Fruit fly (Drosophila melanogaster): ENCODE results near the gene emc.

emc gene

dm6 chr3L:704661-705543 is 44.3 kb upstream of the emc start (continued):
- TF ChIP-seq bowl (GFP tag; IDR thresholded peaks at IDR 0.05) (no peak), CG11560 (tag; IDR thresholded peaks at IDR 0.05) (0 out of 3 replicates have a peak, but pooled peaks have one; percentile 43), ci (GFP tag; IDR thresholded peaks at IDR 0.05) (peak; percentile 59; the same call in 2 of the 3 replicates), Adf1 (GFP tag; IDR thresholded peaks at IDR 0.05) (no peak), CG7556 (GFP tag; optimal IDR thresholded peaks at IDR 0.05) (peak; percentile 11), CG8924 (tag; optimal IDR thresholded peaks at IDR 0.05) (peak; percentile 15), CG10979 (tag; optimal IDR thresholded peaks at IDR 0.05) (peak; percentile 23), CG10209 (GFP tag; optimal IDR thresholded peaks at IDR 0.05) (no peak), hkb (optimal IDR thresholded peaks at IDR 0.05) (no peak), hkb (GFP tag; IDR thresholded peaks at IDR 0.05) (peak; percentile 67; the same call in 1 of the 2 replicates), nmo (GFP tag; optimal IDR thresholded peaks at IDR 0.05) (peak; percentile 6), Fer1 (GFP tag; optimal IDR thresholded peaks at IDR 0.05) (peak; percentile 3), lab (GFP tag; optimal IDR thresholded peaks at IDR 0.05) (peak; percentile 28), CG1603 (tag; optimal IDR thresholded peaks at IDR 0.05) (peak; percentile 38), corto (GFP tag; optimal IDR thresholded peaks at IDR 0.05) (no peak), chm (GFP tag; IDR thresholded peaks at IDR 0.05) (no peak), CG10959 (GFP tag; IDR thresholded peaks at IDR 0.05) (no peak), ash1 (GFP tag; optimal IDR thresholded peaks at IDR 0.05) (no peak), h (optimal IDR thresholded peaks at IDR 0.05) (no peak), H15 (GFP tag; IDR thresholded peaks at IDR 0.05) (0 out of 3 replicates have a peak, but pooled peaks have one; percentile 34), CG6689 (GFP tag; IDR thresholded peaks at IDR 0.05) (peak; percentile 60), nau (GFP tag; optimal IDR thresholded peaks at IDR 0.05) (no peak), Atf-2 (GFP tag; optimal IDR thresholded peaks at IDR 0.05) (no peak), CG3726 (GFP tag; IDR thresholded peaks at IDR 0.05) (no peak), CG15696 (tag; optimal IDR thresholded peaks at IDR 0.05) (no peak), trh (GFP tag; optimal IDR thresholded peaks at IDR 0.05) (no peak), CG2889 (GFP tag; IDR thresholded peaks at IDR 0.05) (0 out of 3 replicates have a peak, but pooled peaks have one; percentile 26), Tbp (GFP tag; optimal IDR thresholded peaks at IDR 0.05) (no peak), Xbp1 (GFP tag; optimal IDR thresholded peaks at IDR 0.05) (peak; percentile 30), Blimp-1 (GFP tag; optimal IDR thresholded peaks at IDR 0.05) (peak; percentile 35), Max (GFP tag; optimal IDR thresholded peaks at IDR 0.05) (peak; percentile 14), CG18011 (GFP tag; optimal IDR thresholded peaks at IDR 0.05) (no peak), ind (GFP tag; optimal IDR thresholded peaks at IDR 0.05) (peak; percentile 13), CG9215 (GFP tag; IDR thresholded peaks at IDR 0.05) (peak; percentile 22; the same call in 1 of the 2 replicates), C15 (GFP tag; IDR thresholded peaks at IDR 0.05) (no peak), CG15514 (GFP tag; optimal IDR thresholded peaks at IDR 0.05) (peak; percentile 5), CG32767 (GFP tag; IDR thresholded peaks at IDR 0.05) (0 out of 2 replicates have a peak, but pooled peaks have one; percentile 46), Drgx (GFP tag; IDR thresholded peaks at IDR 0.05) (peak; percentile 48), sd (tag; optimal IDR thresholded peaks at IDR 0.05) (no peak), E2f1 (GFP tag; IDR thresholded peaks at IDR 0.05) (0 out of 2 replicates have a peak, but pooled peaks have one; percentile 31), esg (GFP tag; conservative IDR thresholded peaks at IDR 0.05) (0 out of 2 replicates have a peak, but pooled peaks have one; percentile 43), Xrp1 (GFP tag; IDR thresholded peaks at IDR 0.05) (peak; percentile 62), CG7372 (GFP tag; IDR thresholded peaks at IDR 0.05) (no peak), CG2116 (GFP tag; optimal IDR thresholded peaks at IDR 0.05) (no peak), CG8281 (tag; optimal IDR thresholded peaks at IDR 0.05) (no peak), Side (GFP tag; optimal IDR thresholded peaks at IDR 0.05) (no peak), so (GFP tag; IDR thresholded peaks at IDR 0.05) (0 out of 3 replicates have a peak, but pooled peaks have one; percentile 32), CG9727 (GFP tag; optimal IDR thresholded peaks at IDR 0.05) (peak; percentile 30), slbo (GFP tag; IDR thresholded peaks at IDR 0.05) (peak; percentile 50; the same call in 1 of the 2 replicates)
